Fruit fly (Drosophila melanogaster): ENCODE data around the gene CG17712.

dm6 chr2L:1790261-1790660, 38.3 kb upstream of the CG17712 start, which contains the start of gene Gr22d:
- TF ChIP-seq CG7101 (tag; optimal IDR thresholded peaks at IDR 0.05) (no peak), CG11617 (GFP tag; optimal IDR thresholded peaks at IDR 0.05) (no peak), kay (GFP tag; ENCODE audit: borderline replicate concordance) (no peak)

Measured in whole organism, adult.